Worm (Caenorhabditis elegans): ENCODE results near the gene Y39F10A.3.
A peak's percentile ranks its signal among the peaks of the same experiment; 100 is the strongest.

Gene Y39F10A.3

DNA sequence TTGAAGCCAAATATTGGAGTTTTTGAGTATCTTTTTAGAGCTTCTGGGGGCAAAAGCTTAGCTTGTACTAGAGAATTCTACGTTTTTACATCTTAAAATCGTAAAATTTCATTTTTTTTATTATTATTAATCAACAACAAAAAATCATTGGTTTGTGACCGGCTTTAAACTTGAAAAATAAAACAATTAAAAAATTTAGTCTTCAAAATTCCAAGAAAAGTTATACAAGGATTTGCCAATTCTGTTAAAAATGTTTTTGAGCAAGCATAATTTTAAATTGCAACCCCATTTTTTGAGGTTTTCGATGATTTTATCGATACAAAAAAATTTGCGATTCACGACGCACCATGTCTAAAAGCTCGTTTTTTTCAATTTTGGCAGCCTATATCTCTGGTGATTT, 25.6 kb downstream of the Y39F10A.3 start:
- TF ChIP-seq egl-5 (tag; optimal IDR thresholded peaks at IDR 0.05) (no peak), mml-1 (tag; optimal IDR thresholded peaks at IDR 0.05) (no peak), hmg-11 (tag; optimal IDR thresholded peaks at IDR 0.05) (no peak), ama-1 (optimal IDR thresholded peaks at IDR 0.05) (no peak), eor-1 (tag; optimal IDR thresholded peaks at IDR 0.05) (no peak), nhr-43 (tag; optimal IDR thresholded peaks at IDR 0.05; ENCODE audit: poor library complexity, severe bottlenecking) (no peak), zag-1 (tag; optimal IDR thresholded peaks at IDR 0.05) (no peak), ceh-9 (tag; optimal IDR thresholded peaks at IDR 0.05) (no peak), nhr-77 (tag; optimal IDR thresholded peaks at IDR 0.05) (no peak), ceh-16 (tag; optimal IDR thresholded peaks at IDR 0.05) (no peak), R02D3.7 (tag; optimal IDR thresholded peaks at IDR 0.05) (no peak), ztf-11 (tag; optimal IDR thresholded peaks at IDR 0.05) (no peak), nhr-76 (tag; optimal IDR thresholded peaks at IDR 0.05) (no peak), nhr-67 (tag; optimal IDR thresholded peaks at IDR 0.05) (no peak), jun-1 (tag; optimal IDR thresholded peaks at IDR 0.05) (no peak), lin-15B (tag; optimal IDR thresholded peaks at IDR 0.05) (no peak), nhr-12 (tag; optimal IDR thresholded peaks at IDR 0.05) (no peak), aly-2 (tag; optimal IDR thresholded peaks at IDR 0.05) (no peak), lsy-12 (tag; optimal IDR thresholded peaks at IDR 0.05) (no peak), nhr-25 (tag; optimal IDR thresholded peaks at IDR 0.05) (no peak)

- TF ChIP-seq nhr-28 (tag; optimal IDR thresholded peaks at IDR 0.05) = no peak
- TF ChIP-seq ceh-28 (tag; optimal IDR thresholded peaks at IDR 0.05) = peak; percentile 85
These were observed 26.6 kb downstream of the Y39F10A.3 start for ce11 chrII:756161-756560.

- no peak for TF ChIP-seq mdl-1 (tag; optimal IDR thresholded peaks at IDR 0.05)
- TF ChIP-seq skn-1 (tag; optimal IDR thresholded peaks at IDR 0.05) = no peak
- TF ChIP-seq nfya-1 (tag; optimal IDR thresholded peaks at IDR 0.05; ENCODE audit: insufficient read depth) = no peak
- TF ChIP-seq unc-39 (tag; optimal IDR thresholded peaks at IDR 0.05) = no peak
These were observed 27.8 kb downstream of the Y39F10A.3 start for ce11 chrII:754971-755370.

- TF ChIP-seq snpc-4 (tag; optimal IDR thresholded peaks at IDR 0.05) = no peak
- TF ChIP-seq unc-39 (tag; optimal IDR thresholded peaks at IDR 0.05) = no peak
These were observed 29.3 kb downstream of the Y39F10A.3 start for ce11 chrII:753469-753868.

DNA sequence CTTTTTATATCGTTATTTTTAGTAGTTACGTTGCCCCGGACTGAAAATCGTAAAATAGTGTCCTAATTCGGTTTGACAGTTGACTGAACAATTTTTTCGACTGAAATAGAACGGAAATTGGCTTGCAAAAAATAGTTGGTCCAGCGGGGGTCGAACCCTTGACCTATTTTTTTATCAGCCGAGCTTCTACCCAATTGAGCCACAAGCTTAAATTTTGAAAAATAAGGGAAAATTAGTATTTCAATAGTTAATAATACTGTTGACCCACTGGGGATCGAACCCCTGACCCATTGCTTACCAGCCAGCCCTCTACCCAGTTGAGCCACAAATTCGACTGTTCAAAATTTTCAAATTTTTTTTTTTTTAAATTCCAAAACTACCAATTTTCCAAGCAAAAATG, 31.0 kb downstream of the Y39F10A.3 start:
- TF ChIP-seq lin-15B (tag; optimal IDR thresholded peaks at IDR 0.05) (no peak), nhr-28 (tag; optimal IDR thresholded peaks at IDR 0.05) (no peak), egl-27 (tag; optimal IDR thresholded peaks at IDR 0.05) (no peak), ceh-9 (tag; optimal IDR thresholded peaks at IDR 0.05) (no peak), nfya-1 (tag; optimal IDR thresholded peaks at IDR 0.05; ENCODE audit: insufficient read depth) (no peak), elt-3 (tag; optimal IDR thresholded peaks at IDR 0.05) (no peak), ceh-16 (tag; optimal IDR thresholded peaks at IDR 0.05) (no peak), nhr-76 (tag; optimal IDR thresholded peaks at IDR 0.05) (no peak), snpc-4 (tag; optimal IDR thresholded peaks at IDR 0.05) (no peak), hmg-11 (tag; optimal IDR thresholded peaks at IDR 0.05) (no peak), nhr-23 (tag; optimal IDR thresholded peaks at IDR 0.05) (no peak), fkh-10 (GFP tag; optimal IDR thresholded peaks at IDR 0.05) (no peak), nhr-67 (tag; optimal IDR thresholded peaks at IDR 0.05) (no peak), nhr-11 (tag; optimal IDR thresholded peaks at IDR 0.05) (no peak), pqm-1 (tag; optimal IDR thresholded peaks at IDR 0.05) (no peak), mdl-1 (tag; optimal IDR thresholded peaks at IDR 0.05) (no peak), ztf-4 (tag; optimal IDR thresholded peaks at IDR 0.05) (no peak), ama-1 (optimal IDR thresholded peaks at IDR 0.05) (no peak), zag-1 (tag; optimal IDR thresholded peaks at IDR 0.05) (no peak)

- TF ChIP-seq nfya-1 (tag; optimal IDR thresholded peaks at IDR 0.05; ENCODE audit: insufficient read depth) (no peak), fkh-10 (GFP tag; optimal IDR thresholded peaks at IDR 0.05) (no peak), nhr-43 (tag; optimal IDR thresholded peaks at IDR 0.05; ENCODE audit: poor library complexity, severe bottlenecking) (no peak), fos-1 (tag; optimal IDR thresholded peaks at IDR 0.05) (no peak), hmg-11 (tag; optimal IDR thresholded peaks at IDR 0.05) (no peak), mml-1 (tag; optimal IDR thresholded peaks at IDR 0.05) (no peak), nhr-23 (tag; optimal IDR thresholded peaks at IDR 0.05) (no peak), tbx-2 (tag; optimal IDR thresholded peaks at IDR 0.05) (no peak), zag-1 (tag; optimal IDR thresholded peaks at IDR 0.05) (no peak), unc-62 (GFP tag; optimal IDR thresholded peaks at IDR 0.05) (no peak), nhr-76 (tag; optimal IDR thresholded peaks at IDR 0.05) (no peak), mdl-1 (tag; optimal IDR thresholded peaks at IDR 0.05) (no peak), nhr-25 (tag; optimal IDR thresholded peaks at IDR 0.05) (no peak), lsy-12 (tag; optimal IDR thresholded peaks at IDR 0.05) (no peak), skn-1 (tag; optimal IDR thresholded peaks at IDR 0.05) (no peak), ceh-16 (tag; optimal IDR thresholded peaks at IDR 0.05) (no peak), jun-1 (tag; optimal IDR thresholded peaks at IDR 0.05) (no peak), elt-3 (tag; optimal IDR thresholded peaks at IDR 0.05) (no peak), lin-39 (tag; optimal IDR thresholded peaks at IDR 0.05) (no peak)
These were observed 32.6 kb downstream of the Y39F10A.3 start, which contains the start of gene snt-6 for ce11 chrII:750155-750554. snt-6 (minus strand) TSS chrII:750212.

Data from whole organism, L3 larva.